Fruit fly (Drosophila melanogaster): ENCODE results near the gene Prosbeta7.

Gene Prosbeta7

dm6 chr3R:5357935-5358414 lies at the start of gene Prosbeta7:
Prosbeta7 (minus strand) TSS chr3R:5358364.
- no peak for TF ChIP-seq fru (GFP tag; optimal IDR thresholded peaks at IDR 0.05)
- TF ChIP-seq Sp1 (GFP tag; optimal IDR thresholded peaks at IDR 0.05) = peak; percentile 19
- TF ChIP-seq tai (GFP tag; optimal IDR thresholded peaks at IDR 0.05) = no peak
- no peak for TF ChIP-seq dsf (GFP tag; optimal IDR thresholded peaks at IDR 0.05; ENCODE audit: borderline replicate concordance)
- TF ChIP-seq usp (GFP tag; optimal IDR thresholded peaks at IDR 0.05) = no peak
- peak; percentile 6 for TF ChIP-seq Dif (GFP tag; optimal IDR thresholded peaks at IDR 0.05; ENCODE audit: partially characterized antibody)
- no peak for TF ChIP-seq Hr78 (GFP tag; optimal IDR thresholded peaks at IDR 0.05)
- TF ChIP-seq psq (GFP tag; optimal IDR thresholded peaks at IDR 0.05) = no peak
- peak; percentile 62 for TF ChIP-seq Vsx2 (GFP tag; optimal IDR thresholded peaks at IDR 0.05; ENCODE audit: partially characterized antibody)
- TF ChIP-seq rgr (GFP tag; optimal IDR thresholded peaks at IDR 0.05) = peak; percentile 7
- no peak for TF ChIP-seq lola (GFP tag; optimal IDR thresholded peaks at IDR 0.05)
- no peak for TF ChIP-seq Abd-B (GFP tag; optimal IDR thresholded peaks at IDR 0.05)
- no peak for TF ChIP-seq Dfd (GFP tag; optimal IDR thresholded peaks at IDR 0.05)
- peak in 1 of 2 experiments; percentile 4 for TF ChIP-seq foxo (GFP tag; optimal IDR thresholded peaks at IDR 0.05)
- no peak for TF ChIP-seq Rel (GFP tag; optimal IDR thresholded peaks at IDR 0.05)
- TF ChIP-seq Rel (tag; optimal IDR thresholded peaks at IDR 0.05) = peak; percentile 39
- no peak for TF ChIP-seq Myc (optimal IDR thresholded peaks at IDR 0.05)

- TF ChIP-seq lola (GFP tag; optimal IDR thresholded peaks at IDR 0.05) (no peak), jim (GFP tag; optimal IDR thresholded peaks at IDR 0.05) (no peak), pan (optimal IDR thresholded peaks at IDR 0.05) (no peak), tai (GFP tag; optimal IDR thresholded peaks at IDR 0.05) (no peak), woc (GFP tag; optimal IDR thresholded peaks at IDR 0.05) (no peak), OdsH (GFP tag; optimal IDR thresholded peaks at IDR 0.05) (no peak), Myc (optimal IDR thresholded peaks at IDR 0.05) (no peak), Sp1 (GFP tag; optimal IDR thresholded peaks at IDR 0.05) (no peak)
Observed at dm6 chr3R:5403963-5404362, 45.8 kb upstream of the Prosbeta7 start, which contains the start of gene CG2663. CG2663 (minus strand) TSS chr3R:5404135.

- TF ChIP-seq Rel (GFP tag; optimal IDR thresholded peaks at IDR 0.05) (no peak), Rel (tag; optimal IDR thresholded peaks at IDR 0.05) (no peak), brk (GFP tag; optimal IDR thresholded peaks at IDR 0.05) (no peak), sage (GFP tag; optimal IDR thresholded peaks at IDR 0.05) (no peak), foxo (GFP tag; optimal IDR thresholded peaks at IDR 0.05) (no peak), OdsH (GFP tag; optimal IDR thresholded peaks at IDR 0.05) (no peak), rgr (GFP tag; optimal IDR thresholded peaks at IDR 0.05) (no peak), jim (GFP tag; optimal IDR thresholded peaks at IDR 0.05) (no peak), woc (GFP tag; optimal IDR thresholded peaks at IDR 0.05) (no peak), ey (GFP tag; optimal IDR thresholded peaks at IDR 0.05) (no peak), Hnf4 (GFP tag; optimal IDR thresholded peaks at IDR 0.05) (no peak), HLH106 (tag; optimal IDR thresholded peaks at IDR 0.05) (no peak), Hr78 (GFP tag; optimal IDR thresholded peaks at IDR 0.05) (no peak), pan (optimal IDR thresholded peaks at IDR 0.05) (no peak), dl (GFP tag; optimal IDR thresholded peaks at IDR 0.05; ENCODE audit: insufficient read depth in 1 of 2, partially characterized antibody in 2 of 2) (no peak)
Observed at dm6 chr3R:5399096-5399495, 40.9 kb upstream of the Prosbeta7 start, which contains the start of gene Or83a. Or83a (minus strand) TSS chr3R:5399196.

dm6 chr3R:5395210-5395609 lies 37.0 kb upstream of the Prosbeta7 start:
- TF ChIP-seq CG9705 (GFP tag; optimal IDR thresholded peaks at IDR 0.05) = no peak
- no peak for TF ChIP-seq Vsx2 (GFP tag; optimal IDR thresholded peaks at IDR 0.05; ENCODE audit: partially characterized antibody)
- no peak for TF ChIP-seq OdsH (GFP tag; optimal IDR thresholded peaks at IDR 0.05)
- TF ChIP-seq Hr83 (GFP tag; optimal IDR thresholded peaks at IDR 0.05; ENCODE audit: poor library complexity, severe bottlenecking) = no peak
- no peak for TF ChIP-seq Dif (GFP tag; optimal IDR thresholded peaks at IDR 0.05; ENCODE audit: partially characterized antibody)
- no peak for TF ChIP-seq CrebA (GFP tag; optimal IDR thresholded peaks at IDR 0.05; ENCODE audit: borderline replicate concordance)
- no peak for TF ChIP-seq HLH106 (tag; optimal IDR thresholded peaks at IDR 0.05)
- TF ChIP-seq Abd-B (GFP tag; optimal IDR thresholded peaks at IDR 0.05) = no peak
- no peak for TF ChIP-seq CG32264 (GFP tag; optimal IDR thresholded peaks at IDR 0.05)

Data from whole organism, wandering third instar larva.